Worm (Caenorhabditis elegans): Measurements from ENCODE around the gene srh-203.
"Not testable (repeated sequence)": the region's sequence is repeated elsewhere in the genome, so short reads cannot be mapped to it uniquely, and the experiment has no call there.

The srh-203 gene

ce11 chrV:17430066-17430465, 26.0 kb downstream of the srh-203 start, which contains the start of gene T27C5.10:
Gene T27C5.10 (minus strand): TSS chrV:17430166.
- no peak for TF ChIP-seq aha-1 (tag; optimal IDR thresholded peaks at IDR 0.05)
- no peak for TF ChIP-seq dsc-1 (tag; optimal IDR thresholded peaks at IDR 0.05)
- TF ChIP-seq isw-1 (GFP tag; IDR thresholded peaks at IDR 0.05) = no peak
- no peak for TF ChIP-seq jun-1 (tag; optimal IDR thresholded peaks at IDR 0.05)
- TF ChIP-seq egl-13 (tag; optimal IDR thresholded peaks at IDR 0.05) = no peak
- TF ChIP-seq ztf-11 (tag; optimal IDR thresholded peaks at IDR 0.05) = no peak
- TF ChIP-seq elt-2 (tag; optimal IDR thresholded peaks at IDR 0.05) = no peak
- no peak for TF ChIP-seq sptf-1 (tag; optimal IDR thresholded peaks at IDR 0.05)
- no peak for TF ChIP-seq hlh-4 (tag; optimal IDR thresholded peaks at IDR 0.05)

- TF ChIP-seq nhr-12 (tag; optimal IDR thresholded peaks at IDR 0.05) (no peak), nhr-47 (tag; optimal IDR thresholded peaks at IDR 0.05) (no peak), F16B12.6 (tag; optimal IDR thresholded peaks at IDR 0.05) (no peak), unc-98 (GFP tag; IDR thresholded peaks at IDR 0.05) (no peak), lin-39 (tag; optimal IDR thresholded peaks at IDR 0.05) (no peak), elt-3 (tag; optimal IDR thresholded peaks at IDR 0.05) (no peak), isw-1 (GFP tag; IDR thresholded peaks at IDR 0.05) (no peak)
Measured at ce11 chrV:17429262-17429661, 26.8 kb downstream of the srh-203 start.

- TF ChIP-seq nhr-71 (tag; optimal IDR thresholded peaks at IDR 0.05) = no peak
- TF ChIP-seq lin-35 (GFP tag; optimal IDR thresholded peaks at IDR 0.05) = no peak
- TF ChIP-seq grh-1 (GFP tag; IDR thresholded peaks at IDR 0.05) = no peak
- TF ChIP-seq skn-1 (tag; optimal IDR thresholded peaks at IDR 0.05) = no peak
- TF ChIP-seq ceh-8 (GFP tag; optimal IDR thresholded peaks at IDR 0.05) = no peak
- TF ChIP-seq rnt-1 (tag; optimal IDR thresholded peaks at IDR 0.05) = no peak
- no peak for TF ChIP-seq dpl-1 (GFP tag; optimal IDR thresholded peaks at IDR 0.05)
- TF ChIP-seq pax-3 (tag; optimal IDR thresholded peaks at IDR 0.05) = no peak
- no peak for TF ChIP-seq lir-3 (tag; optimal IDR thresholded peaks at IDR 0.05; ENCODE audit: poor library complexity)
- TF ChIP-seq lin-14 (GFP tag; optimal IDR thresholded peaks at IDR 0.05) = no peak
- no peak for TF ChIP-seq dsc-1 (tag; optimal IDR thresholded peaks at IDR 0.05)
- TF ChIP-seq nhr-20 (tag; optimal IDR thresholded peaks at IDR 0.05) = no peak
- TF ChIP-seq snu-23 (GFP tag; optimal IDR thresholded peaks at IDR 0.05) = no peak
- TF ChIP-seq isw-1 (GFP tag; IDR thresholded peaks at IDR 0.05) = no peak
Measured at ce11 chrV:17416833-17417232, 39.3 kb downstream of the srh-203 start, which contains the start of gene clc-21. Gene clc-21 (plus strand): TSS chrV:17417133.

ce11 chrV:17414951-17415350, 41.1 kb downstream of the srh-203 start, which contains the start of gene T27C5.12:
Gene T27C5.12 (plus strand): TSS chrV:17415251.
- TF ChIP-seq nhr-237 (tag; optimal IDR thresholded peaks at IDR 0.05) = no peak
- TF ChIP-seq nhr-85 (tag) = no peak

ce11 chrV:17409955-17410354, 46.1 kb downstream of the srh-203 start, which contains the start of gene srh-132:
Gene srh-132 (plus strand): TSS chrV:17410255.
- not testable (repeated sequence) for TF ChIP-seq lir-3 (tag; optimal IDR thresholded peaks at IDR 0.05; ENCODE audit: poor library complexity); unc-130 (tag; optimal IDR thresholded peaks at IDR 0.05); unc-30 (tag; optimal IDR thresholded peaks at IDR 0.05)
